Fruit fly (Drosophila melanogaster): Measurements from ENCODE around the gene Wdr82.

The Wdr82 gene

dm6 chr2L:8417562-8417961, 43.3 kb downstream of the Wdr82 start:
- no peak for TF ChIP-seq CG12605 (GFP tag; IDR thresholded peaks at IDR 0.05)
- no peak for TF ChIP-seq CG13204 (GFP tag; optimal IDR thresholded peaks at IDR 0.05)
- no peak for TF ChIP-seq CG8301 (tag; optimal IDR thresholded peaks at IDR 0.05)
- TF ChIP-seq EcR (GFP tag; optimal IDR thresholded peaks at IDR 0.05) = no peak
- TF ChIP-seq Pif1B (GFP tag; optimal IDR thresholded peaks at IDR 0.05) = no peak
- no peak for TF ChIP-seq CG14655 (GFP tag; optimal IDR thresholded peaks at IDR 0.05)
- no peak for TF ChIP-seq Snoo (tag; optimal IDR thresholded peaks at IDR 0.05)
- no peak for TF ChIP-seq D1 (tag; optimal IDR thresholded peaks at IDR 0.05)
- no peak for TF ChIP-seq CG15710 (tag; optimal IDR thresholded peaks at IDR 0.05)
- TF ChIP-seq CG8159 (tag; optimal IDR thresholded peaks at IDR 0.05) = no peak
- TF ChIP-seq Ets98B (GFP tag; IDR thresholded peaks at IDR 0.05) = no peak
- TF ChIP-seq fd96Ca (GFP tag; IDR thresholded peaks at IDR 0.05) = no peak
- TF ChIP-seq CG32121 (GFP tag; IDR thresholded peaks at IDR 0.05) = no peak
- TF ChIP-seq CG4496 (GFP tag; IDR thresholded peaks at IDR 0.05) = no peak
- no peak for TF ChIP-seq CG34367 (tag; optimal IDR thresholded peaks at IDR 0.05)
- TF ChIP-seq CG9948 (tag; optimal IDR thresholded peaks at IDR 0.05) = no peak
- TF ChIP-seq CG17806 (tag; optimal IDR thresholded peaks at IDR 0.05) = no peak
- TF ChIP-seq rn (GFP tag; IDR thresholded peaks at IDR 0.05) = no peak

dm6 chr2L:8418113-8418885, 44.0 kb downstream of the Wdr82 start:
- TF ChIP-seq gl (tag; optimal IDR thresholded peaks at IDR 0.05) = peak; percentile 44
- TF ChIP-seq CG13204 (GFP tag; optimal IDR thresholded peaks at IDR 0.05) = peak; percentile 18
- TF ChIP-seq CG12605 (GFP tag; IDR thresholded peaks at IDR 0.05) = no peak

dm6 chr2L:8419382-8419940, 45.2 kb downstream of the Wdr82 start:
- TF ChIP-seq CG14655 (GFP tag; optimal IDR thresholded peaks at IDR 0.05) (peak; percentile 1), CG12605 (GFP tag; IDR thresholded peaks at IDR 0.05) (0 out of 2 replicates have a peak, but pooled peaks have one; percentile 18), CG13204 (GFP tag; optimal IDR thresholded peaks at IDR 0.05) (peak; percentile 75), fd96Ca (GFP tag; IDR thresholded peaks at IDR 0.05) (no peak), Pif1B (GFP tag; optimal IDR thresholded peaks at IDR 0.05) (no peak), CG4496 (GFP tag; IDR thresholded peaks at IDR 0.05) (peak; percentile 43; the same call in 1 of the 3 replicates), CG15710 (tag; optimal IDR thresholded peaks at IDR 0.05) (peak; percentile 28), EcR (GFP tag; optimal IDR thresholded peaks at IDR 0.05) (peak; percentile 94), CG10348 (GFP tag; IDR thresholded peaks at IDR 0.05) (no peak), CG8301 (tag; optimal IDR thresholded peaks at IDR 0.05) (no peak), gl (tag; optimal IDR thresholded peaks at IDR 0.05) (peak; percentile 58)

- TF ChIP-seq Ets98B (GFP tag; IDR thresholded peaks at IDR 0.05) = no peak
- TF ChIP-seq Pif1A (GFP tag; optimal IDR thresholded peaks at IDR 0.05) = peak; percentile 47
- TF ChIP-seq fd96Ca (GFP tag; IDR thresholded peaks at IDR 0.05) = no peak
- peak; percentile 57; the same call in 1 of the 3 replicates for TF ChIP-seq CG4496 (GFP tag; IDR thresholded peaks at IDR 0.05)
- peak; percentile 22 for TF ChIP-seq CG14655 (GFP tag; optimal IDR thresholded peaks at IDR 0.05)
- no peak for TF ChIP-seq CG9948 (tag; optimal IDR thresholded peaks at IDR 0.05)
- peak; percentile 11 for TF ChIP-seq CG15710 (tag; optimal IDR thresholded peaks at IDR 0.05)
- peak; percentile 36; the same call in 1 of the 2 replicates for TF ChIP-seq CG12605 (GFP tag; IDR thresholded peaks at IDR 0.05)
- TF ChIP-seq CG13204 (GFP tag; optimal IDR thresholded peaks at IDR 0.05) = peak; percentile 66
- TF ChIP-seq CG8301 (tag; optimal IDR thresholded peaks at IDR 0.05) = peak; percentile 7
- no peak for TF ChIP-seq CG32121 (GFP tag; IDR thresholded peaks at IDR 0.05)
- no peak for TF ChIP-seq CG10348 (GFP tag; IDR thresholded peaks at IDR 0.05)
- TF ChIP-seq Snoo (tag; optimal IDR thresholded peaks at IDR 0.05) = no peak
- peak; percentile 38 for TF ChIP-seq CG8159 (tag; optimal IDR thresholded peaks at IDR 0.05)
- TF ChIP-seq CG34367 (tag; optimal IDR thresholded peaks at IDR 0.05) = peak; percentile 43
- TF ChIP-seq CG17806 (tag; optimal IDR thresholded peaks at IDR 0.05) = peak; percentile 24
- peak; percentile 69 for TF ChIP-seq gl (tag; optimal IDR thresholded peaks at IDR 0.05)
- TF ChIP-seq Pif1B (GFP tag; optimal IDR thresholded peaks at IDR 0.05) = peak; percentile 6
- peak; percentile 31 for TF ChIP-seq EcR (GFP tag; optimal IDR thresholded peaks at IDR 0.05)
- no peak for TF ChIP-seq D1 (tag; optimal IDR thresholded peaks at IDR 0.05)
- no peak for TF ChIP-seq rn (GFP tag; IDR thresholded peaks at IDR 0.05)
Measured at dm6 chr2L:8420259-8420930, 46.1 kb downstream of the Wdr82 start.

dm6 chr2L:8421717-8422116, 47.5 kb downstream of the Wdr82 start:
- TF ChIP-seq CG10348 (GFP tag; IDR thresholded peaks at IDR 0.05) = no peak
- TF ChIP-seq Ets98B (GFP tag; IDR thresholded peaks at IDR 0.05) = no peak
- TF ChIP-seq Pif1B (GFP tag; optimal IDR thresholded peaks at IDR 0.05) = no peak
- no peak for TF ChIP-seq CG9948 (tag; optimal IDR thresholded peaks at IDR 0.05)
- no peak for TF ChIP-seq CG8301 (tag; optimal IDR thresholded peaks at IDR 0.05)
- TF ChIP-seq CG12605 (GFP tag; IDR thresholded peaks at IDR 0.05) = no peak
- no peak for TF ChIP-seq CG34367 (tag; optimal IDR thresholded peaks at IDR 0.05)
- no peak for TF ChIP-seq CG8159 (tag; optimal IDR thresholded peaks at IDR 0.05)
- no peak for TF ChIP-seq CG17806 (tag; optimal IDR thresholded peaks at IDR 0.05)
- TF ChIP-seq Pif1A (GFP tag; optimal IDR thresholded peaks at IDR 0.05) = no peak
- no peak for TF ChIP-seq CG14655 (GFP tag; optimal IDR thresholded peaks at IDR 0.05)
- no peak for TF ChIP-seq D1 (tag; optimal IDR thresholded peaks at IDR 0.05)
- no peak for TF ChIP-seq Snoo (tag; optimal IDR thresholded peaks at IDR 0.05)
- TF ChIP-seq gl (tag; optimal IDR thresholded peaks at IDR 0.05) = no peak
- no peak for TF ChIP-seq fd96Ca (GFP tag; IDR thresholded peaks at IDR 0.05)
